Fruit fly (Drosophila melanogaster) whole organism: Measurements from ENCODE around the gene anne.

Experiments used
- CG8478 ChIP-seq: fragments of >200 bp; optimal IDR thresholded peaks from 2 replicates; lab custom pipeline; 2018; ENCODE audit warnings: inconsistent platforms
- Dll ChIP-seq: fragments of >200 bp; optimal IDR thresholded peaks from 2 replicates; lab custom pipeline; 2017
- psq ChIP-seq: fragments of >200 bp; optimal IDR thresholded peaks from 2 replicates; lab custom pipeline; 2017

dm6 chr4:130990-131389 is 1.0 kb upstream of the anne start:
- no peak for TF ChIP-seq psq
- TF ChIP-seq CG8478 (lab: Kevin White, UChicago), result no peak
- TF ChIP-seq Dll (lab: Kevin White, UChicago), result no peak
